Worm (Caenorhabditis elegans): ENCODE results near the gene wht-4.

The wht-4 gene

DNA sequence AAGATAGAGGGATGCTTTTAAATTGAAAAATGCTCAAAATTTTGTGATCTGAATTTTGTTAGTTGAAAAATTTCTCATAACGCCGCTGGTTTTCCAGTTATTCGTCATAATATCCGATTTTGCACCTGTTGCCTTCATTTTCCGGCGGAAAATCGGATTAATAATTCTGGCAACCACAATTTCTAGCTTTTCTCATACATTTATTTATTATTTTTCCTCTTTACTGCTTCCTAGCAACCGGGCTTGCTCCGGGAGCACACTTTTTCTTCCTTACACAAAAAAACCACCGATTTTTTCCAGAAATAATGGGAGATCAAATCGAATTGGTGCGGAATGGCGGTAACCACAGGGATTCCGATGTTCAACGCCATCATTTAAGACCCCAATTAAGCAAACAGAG lies 11.4 kb upstream of the wht-4 start, which contains the start of gene F02E11.7:
Gene F02E11.7 (plus strand): TSS at position 301 of the 400 bp plus-strand sequence.
- no peak for TF ChIP-seq mxl-1 (tag; optimal IDR thresholded peaks at IDR 0.05)
- TF ChIP-seq mel-28 (tag; optimal IDR thresholded peaks at IDR 0.05; ENCODE audit: borderline replicate concordance), result no peak
- TF ChIP-seq C17E4.6 (GFP tag; IDR thresholded peaks at IDR 0.05), result no peak
- no peak for TF ChIP-seq hrde-1 (tag; optimal IDR thresholded peaks at IDR 0.05; ENCODE audit: borderline replicate concordance)
- no peak for TF ChIP-seq ets-4 (GFP tag; optimal IDR thresholded peaks at IDR 0.05)
- TF ChIP-seq lin-40 (tag; optimal IDR thresholded peaks at IDR 0.05), result no peak
- TF ChIP-seq egrh-3 (GFP tag; IDR thresholded peaks at IDR 0.05), result no peak
- TF ChIP-seq repo-1 (tag; optimal IDR thresholded peaks at IDR 0.05), result no peak
- TF ChIP-seq T26A5.8 (tag; optimal IDR thresholded peaks at IDR 0.05), result no peak
- TF ChIP-seq attf-5 (GFP tag; optimal IDR thresholded peaks at IDR 0.05), result no peak
- no peak for TF ChIP-seq ekl-4 (GFP tag; IDR thresholded peaks at IDR 0.05)
- TF ChIP-seq unc-130 (GFP tag; optimal IDR thresholded peaks at IDR 0.05), result no peak
- no peak for TF ChIP-seq hmg-1.2 (GFP tag; IDR thresholded peaks at IDR 0.05)
- TF ChIP-seq nhr-27 (tag; optimal IDR thresholded peaks at IDR 0.05), result no peak
- no peak for TF ChIP-seq ZK185.1 (tag; optimal IDR thresholded peaks at IDR 0.05; ENCODE audit: poor library complexity, severe bottlenecking)
- no peak for TF ChIP-seq xnd-1 (tag; optimal IDR thresholded peaks at IDR 0.05)
- TF ChIP-seq athp-1 (tag; optimal IDR thresholded peaks at IDR 0.05), result no peak

DNA sequence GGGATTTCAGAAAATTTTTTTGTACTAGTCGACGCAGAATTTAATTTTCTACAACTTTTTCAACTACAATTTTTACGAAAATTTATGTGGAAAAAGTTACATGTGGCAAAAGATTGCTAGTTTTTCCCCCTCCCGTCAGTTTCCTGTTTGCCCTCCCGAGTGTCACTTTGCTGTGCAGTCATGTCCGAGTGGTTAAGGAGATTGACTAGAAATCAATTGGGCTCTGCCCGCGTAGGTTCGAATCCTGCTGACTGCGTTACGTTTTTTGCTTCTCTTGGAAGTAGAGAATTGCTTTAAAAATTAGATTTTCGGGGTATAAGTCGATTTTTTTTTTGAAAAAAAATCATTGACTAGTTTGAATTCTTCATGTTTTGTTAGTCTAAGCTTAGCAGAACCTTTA lies 10.9 kb upstream of the wht-4 start:
- TF ChIP-seq F22D6.2 (tag; optimal IDR thresholded peaks at IDR 0.05), result no peak
- peak; percentile 14 for TF ChIP-seq chd-7 (tag; optimal IDR thresholded peaks at IDR 0.05)
- TF ChIP-seq somi-1 (GFP tag; optimal IDR thresholded peaks at IDR 0.05), result no peak
- peak; percentile 47 for TF ChIP-seq die-1 (tag; optimal IDR thresholded peaks at IDR 0.05)
- 0 out of 2 replicates have a peak, but pooled peaks have one; percentile 31 for TF ChIP-seq dox-1 (GFP tag; IDR thresholded peaks at IDR 0.05)
- peak; percentile 95 for TF ChIP-seq tbp1 (GFP tag; optimal IDR thresholded peaks at IDR 0.05)
- no peak for TF ChIP-seq F49E8.2 (tag; optimal IDR thresholded peaks at IDR 0.05; ENCODE audit: insufficient read depth)
- 0 out of 2 replicates have a peak, but pooled peaks have one; percentile 38 for TF ChIP-seq ztf-25 (GFP tag; IDR thresholded peaks at IDR 0.05)
- no peak for TF ChIP-seq ama-1 (optimal IDR thresholded peaks at IDR 0.05)
- peak; percentile 16 to 25 for TF ChIP-seq ama-1 (GFP tag; optimal IDR thresholded peaks at IDR 0.05)
- peak; percentile 24 for TF ChIP-seq lsl-1 (GFP tag; optimal IDR thresholded peaks at IDR 0.05)
- TF ChIP-seq B0261.1 (tag; optimal IDR thresholded peaks at IDR 0.05), result peak; percentile 80
- peak; percentile 66 for TF ChIP-seq nfyb-1 (GFP tag; IDR thresholded peaks at IDR 0.05)
- peak; percentile 63 for TF ChIP-seq him-1 (tag; optimal IDR thresholded peaks at IDR 0.05)
- no peak for TF ChIP-seq snpc-4 (GFP tag; optimal IDR thresholded peaks at IDR 0.05)
- peak in 1 of 4 experiments; percentile 37 for TF ChIP-seq snpc-4 (tag; optimal IDR thresholded peaks at IDR 0.05)
- peak; percentile 55; the same call in 1 of the 2 replicates for TF ChIP-seq Y53G8AR.9 (GFP tag; conservative IDR thresholded peaks at IDR 0.05)
- TF ChIP-seq hmg-1.2 (GFP tag; IDR thresholded peaks at IDR 0.05), result peak; percentile 48
- TF ChIP-seq rpc-1 (optimal IDR thresholded peaks at IDR 0.05), result peak; percentile 65
- peak; percentile 78 for TF ChIP-seq rpc-1 (tag; optimal IDR thresholded peaks at IDR 0.05)
- no peak for TF ChIP-seq nhr-120 (GFP tag; IDR thresholded peaks at IDR 0.05)
- TF ChIP-seq B0019.2 (GFP tag; conservative IDR thresholded peaks at IDR 0.05), result no peak
- TF ChIP-seq attf-5 (GFP tag; optimal IDR thresholded peaks at IDR 0.05), result peak; percentile 32
- TF ChIP-seq tbx-9 (tag; optimal IDR thresholded peaks at IDR 0.05; ENCODE audit: borderline replicate concordance), result no peak
- TF ChIP-seq lin-26 (GFP tag; IDR thresholded peaks at IDR 0.05), result peak; percentile 80; the same call in 1 of the 2 replicates
- TF ChIP-seq ceh-100 (GFP tag; IDR thresholded peaks at IDR 0.05), result 0 out of 2 replicates have a peak, but pooled peaks have one; percentile 32
- TF ChIP-seq repo-1 (tag; optimal IDR thresholded peaks at IDR 0.05), result no peak

All from whole organism, young adult.